Fruit fly (Drosophila melanogaster) whole organism, embryonic: ENCODE results near the gene mRpL19.

ENCODE experiments used
- CG33213 ChIP-seq: fragments of 200-800 bp; sonication (Bioruptor generic); optimal IDR thresholded peaks from 3 replicates; lab custom pipeline; 2016; ENCODE audit warnings: missing biosample characterization, missing genetic modification characterization
- CG6654 ChIP-seq: fragments of 200-800 bp; sonication (Bioruptor generic); optimal IDR thresholded peaks from 2 replicates; lab custom pipeline; 2017; ENCODE audit warnings: missing biosample characterization, mild to moderate bottlenecking, missing genetic modification characterization
- Dad ChIP-seq: fragments of 200-800 bp; sonication (Bioruptor generic); optimal IDR thresholded peaks from 3 replicates; lab custom pipeline; 2016; ENCODE audit warnings: missing biosample characterization, missing genetic modification characterization
- NFAT ChIP-seq: fragments of 200-800 bp; sonication (Bioruptor generic); IDR thresholded peaks from 2 replicates; pipeline ENCODE4 v1.3.6; 2022; ENCODE audit warnings: missing biosample characterization, missing genetic modification characterization
- emc ChIP-seq: fragments of 200-800 bp; sonication (Bioruptor generic); optimal IDR thresholded peaks from 2 replicates; lab custom pipeline; 2016; ENCODE audit warnings: missing biosample characterization, missing genetic modification characterization
- lab ChIP-seq: fragments of 200-800 bp; sonication (Bioruptor generic); optimal IDR thresholded peaks from 3 replicates; lab custom pipeline; 2017; ENCODE audit warnings: missing biosample characterization, missing genetic modification characterization, mild to moderate bottlenecking, moderate library complexity, missing genetic modification reagents

DNA sequence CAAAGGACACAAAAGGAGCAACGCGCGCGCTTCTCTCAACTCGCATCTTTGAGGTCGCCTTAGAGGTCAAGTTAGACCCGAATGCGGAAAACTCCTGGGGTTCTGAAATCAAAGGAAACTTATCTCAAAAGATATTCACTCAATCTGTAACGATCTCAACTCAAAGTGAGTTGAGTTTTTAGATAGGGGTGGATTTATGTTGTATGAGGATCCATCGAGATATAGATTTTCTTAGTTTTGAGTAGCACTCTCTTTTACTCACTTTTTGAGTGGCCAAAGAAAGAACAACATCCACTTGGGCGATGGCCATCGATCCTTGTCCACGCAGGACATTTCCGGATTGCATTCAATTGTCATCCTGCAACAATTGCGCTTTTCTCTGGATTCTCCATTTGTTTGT lies 6.7 kb downstream of the mRpL19 start:
- TF ChIP-seq lab (GFP tag; lab: Kevin White, UChicago), result no peak
- TF ChIP-seq CG33213, result no peak
- TF ChIP-seq NFAT (GFP tag; lab: Robert Waterston, UW), result no peak
- no peak for TF ChIP-seq CG6654
- no peak for TF ChIP-seq emc (GFP tag; lab: Kevin White, UChicago)
- no peak for TF ChIP-seq Dad (GFP tag; lab: Kevin White, UChicago)
